Fruit fly (Drosophila melanogaster) whole organism: ENCODE measurements around the gene VAChT.

Experiments used
- CG8478 ChIP-seq: fragments of >200 bp; optimal IDR thresholded peaks from 2 replicates; lab custom pipeline; 2018; ENCODE audit warnings: inconsistent platforms
- Dll ChIP-seq: fragments of >200 bp; optimal IDR thresholded peaks from 2 replicates; lab custom pipeline; 2017
- EcR ChIP-seq, 2 experiments: fragments of >200 bp; optimal IDR thresholded peaks; 2 replicates each; lab custom pipeline; 2017; ENCODE audit warnings: missing biosample characterization in 2 of 2, missing genetic modification characterization in 2 of 2, missing genetic modification reagents in 2 of 2
- pan ChIP-seq: fragments of >200 bp; optimal IDR thresholded peaks from 2 replicates; lab custom pipeline; 2017
- psq ChIP-seq: fragments of >200 bp; optimal IDR thresholded peaks from 2 replicates; lab custom pipeline; 2017
- usp ChIP-seq: fragments of >200 bp; optimal IDR thresholded peaks from 2 replicates; lab custom pipeline; 2017; ENCODE audit warnings: missing biosample characterization, missing genetic modification characterization, mixed read lengths

VAChT gene

dm6 chr3R:18741027-18741843, 35.9 kb downstream of the VAChT start:
- no peak for TF ChIP-seq psq
- peak; percentile 95 for TF ChIP-seq pan (lab: Kevin White, UChicago)

DNA sequence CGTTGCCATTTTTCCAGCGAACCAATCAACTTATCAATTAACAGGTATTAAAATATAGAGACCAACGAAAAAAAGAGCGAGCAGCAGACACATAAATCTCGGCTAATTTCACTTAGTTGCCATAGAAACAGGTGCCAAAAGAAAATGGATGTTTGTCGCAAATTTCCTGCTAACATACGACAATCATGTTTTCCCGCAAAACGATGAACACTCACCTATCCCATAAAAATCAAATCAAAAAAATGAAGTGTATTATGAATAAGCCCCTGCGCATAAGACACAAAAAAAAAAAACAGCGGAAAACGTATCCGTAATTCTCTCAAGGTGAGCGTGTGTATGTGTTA, 36.5 kb downstream of the VAChT start:
- peak; percentile 92 for TF ChIP-seq pan (lab: Kevin White, UChicago)
- TF ChIP-seq CG8478 (lab: Kevin White, UChicago): no peak
- no peak for TF ChIP-seq EcR (GFP tag; optimal IDR thresholded peaks at IDR 0.05; lab: Kevin White, UChicago)
- TF ChIP-seq Dll (lab: Kevin White, UChicago): no peak

- TF ChIP-seq usp (no peak), Dll (lab: Kevin White, UChicago) (peak; percentile 85), EcR (GFP tag; optimal IDR thresholded peaks at IDR 0.05; lab: Kevin White, UChicago) (no peak), pan (lab: Kevin White, UChicago) (no peak), psq (no peak)
These were observed 37.3 kb downstream of the VAChT start for dm6 chr3R:18742358-18743269.

- TF ChIP-seq CG8478 (lab: Kevin White, UChicago): no peak
- TF ChIP-seq EcR (GFP tag; optimal IDR thresholded peaks at IDR 0.05; lab: Kevin White, UChicago): no peak
- TF ChIP-seq Dll (lab: Kevin White, UChicago): no peak
- TF ChIP-seq usp: no peak
- no peak for TF ChIP-seq psq
- no peak for TF ChIP-seq pan (lab: Kevin White, UChicago)
These were observed 38.1 kb downstream of the VAChT start, which contains the start of gene Mekk1 for dm6 chr3R:18743270-18743922. Gene Mekk1 (minus strand): TSS chr3R:18743594.

- TF ChIP-seq usp (no peak), CG8478 (lab: Kevin White, UChicago) (no peak), EcR (GFP tag; optimal IDR thresholded peaks at IDR 0.05; lab: Kevin White, UChicago) (no peak), psq (no peak), pan (lab: Kevin White, UChicago) (no peak), Dll (lab: Kevin White, UChicago) (no peak)
These were observed 40.7 kb downstream of the VAChT start, which contains the start of the genes PGS1 and gwl for dm6 chr3R:18745961-18746468. Gene PGS1 (minus strand): TSS chr3R:18746041. Gene gwl (plus strand): TSS chr3R:18746370.

- TF ChIP-seq pan (lab: Kevin White, UChicago): no peak
- TF ChIP-seq EcR (GFP tag; optimal IDR thresholded peaks at IDR 0.05; lab: Kevin White, UChicago): no peak
- TF ChIP-seq CG8478 (lab: Kevin White, UChicago): no peak
- TF ChIP-seq usp: no peak
- TF ChIP-seq Dll (lab: Kevin White, UChicago): no peak
- no peak for TF ChIP-seq psq
These were observed 42.8 kb downstream of the VAChT start for dm6 chr3R:18748087-18748486.

- TF ChIP-seq EcR (GFP tag; optimal IDR thresholded peaks at IDR 0.05; lab: Kevin White, UChicago) (no peak), Dll (lab: Kevin White, UChicago) (no peak), usp (no peak), pan (lab: Kevin White, UChicago) (no peak), psq (no peak), CG8478 (lab: Kevin White, UChicago) (no peak)
These were observed 44.5 kb downstream of the VAChT start for dm6 chr3R:18749786-18750185.

DNA sequence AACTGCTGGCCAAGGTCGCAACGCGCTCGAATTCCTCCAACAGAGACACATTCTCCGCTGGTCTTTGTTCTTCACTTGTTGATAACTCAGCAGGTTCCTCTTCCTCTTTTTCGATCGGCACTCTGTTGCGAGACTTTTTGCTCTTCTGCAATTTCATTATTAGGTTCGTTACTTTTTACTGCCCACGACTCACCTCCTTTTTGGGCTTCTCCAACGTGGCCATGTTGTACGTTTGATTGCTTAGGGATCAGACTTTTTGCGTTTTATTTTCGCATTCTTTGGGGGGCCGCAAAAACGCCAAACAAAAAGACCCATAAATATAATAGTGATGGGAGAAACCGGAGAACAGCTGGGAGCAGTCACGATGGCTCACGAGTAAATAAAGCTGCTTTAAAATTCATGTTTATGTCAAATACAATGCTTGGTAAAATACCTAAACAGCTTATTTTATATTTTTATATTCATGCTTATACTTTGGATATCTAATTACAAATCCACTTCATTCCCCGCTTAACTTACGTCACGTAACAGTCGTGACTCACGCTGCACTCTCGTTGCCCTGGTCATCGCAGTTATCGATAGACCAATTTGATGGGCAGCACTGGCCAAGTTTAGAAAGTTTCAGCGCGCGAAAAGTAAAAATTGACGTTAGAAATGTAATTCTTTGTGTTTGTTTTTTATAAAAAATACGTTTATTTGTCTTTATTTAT, 53.4 kb downstream of the VAChT start, which contains the start of gene Epg5:
TSS of gene Epg5 (minus strand) at position 326 of the 710 bp plus-strand sequence.
- TF ChIP-seq pan (lab: Kevin White, UChicago): no peak
- TF ChIP-seq Dll (lab: Kevin White, UChicago): no peak
- TF ChIP-seq CG8478 (lab: Kevin White, UChicago): no peak
- no peak for TF ChIP-seq psq
- TF ChIP-seq EcR (GFP tag; optimal IDR thresholded peaks at IDR 0.05; lab: Kevin White, UChicago): no peak
- TF ChIP-seq usp: no peak
